Worm (Caenorhabditis elegans) whole organism, dauer: Measurements from ENCODE around the gene rpy-1.

Experiments used
- unc-62 ChIP-seq: sonication (generic microtip); optimal IDR thresholded peaks from 2 replicates; lab custom pipeline; 2017; ENCODE audit warnings: missing biosample characterization, missing genetic modification reagents, missing genetic modification characterization

The rpy-1 gene

DNA sequence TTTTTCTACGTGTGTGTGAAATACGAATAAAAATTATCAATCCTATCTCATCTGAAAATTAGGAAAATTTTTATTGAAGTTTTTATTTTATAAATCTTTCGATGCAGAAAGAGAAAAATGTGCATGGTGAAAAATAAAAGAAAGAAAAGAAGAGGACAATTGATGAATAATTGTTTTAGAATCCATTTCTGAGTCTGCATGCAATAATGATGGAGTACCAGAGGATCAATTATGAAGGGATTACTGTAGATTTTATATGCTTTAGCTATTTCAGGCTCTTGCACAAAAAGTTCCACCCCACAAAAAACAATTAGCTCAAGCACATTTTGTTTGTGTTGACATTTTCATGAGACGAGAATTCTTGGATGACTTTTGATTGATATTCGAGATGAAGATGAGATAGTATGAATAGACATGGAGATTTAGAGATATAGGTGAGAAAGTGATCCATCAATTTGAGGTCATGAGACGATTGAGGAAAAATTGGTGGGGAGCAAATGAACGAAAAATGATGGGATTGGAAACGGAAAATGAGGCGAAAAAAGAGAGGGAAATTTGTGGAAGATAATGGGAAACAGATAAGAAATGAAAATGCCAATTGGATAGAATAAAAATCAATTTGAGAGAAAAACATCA, at the start of gene rpy-1:
Gene rpy-1 (minus strand): TSS at position 51 of the 636 bp plus-strand sequence.
- TF ChIP-seq unc-62 = no peak

DNA sequence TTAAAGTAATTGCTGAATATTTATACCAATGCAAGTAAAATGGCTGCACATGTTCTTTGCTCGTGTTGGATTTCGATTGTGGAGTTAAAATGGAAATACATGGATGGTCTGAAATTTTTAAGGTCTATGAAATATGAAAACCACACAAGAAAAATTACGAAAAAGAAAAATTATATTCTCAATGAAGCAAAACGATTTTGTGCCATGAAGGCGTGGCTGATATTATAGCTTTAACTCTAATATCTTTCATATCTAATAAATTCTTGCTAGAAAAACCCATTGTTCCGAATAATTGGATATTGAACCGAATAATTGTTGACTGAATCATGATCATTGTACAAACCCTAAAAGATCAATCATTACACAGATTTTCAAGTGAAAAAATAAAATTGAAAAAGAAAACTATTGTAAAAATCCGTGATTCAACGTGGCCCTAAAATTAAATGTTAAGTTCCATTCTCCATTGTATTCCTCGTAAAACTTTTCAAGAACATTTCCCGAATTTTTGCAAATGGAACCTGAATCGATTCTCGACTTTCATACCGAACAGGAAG, 49.3 kb upstream of the rpy-1 start, which contains the start of the genes srx-95 and fis-1:
Gene srx-95 (minus strand): TSS at position 101 of the 554 bp plus-strand sequence.
Gene fis-1 (plus strand): TSS at position 504 of the 554 bp plus-strand sequence.
- no peak for TF ChIP-seq unc-62

DNA sequence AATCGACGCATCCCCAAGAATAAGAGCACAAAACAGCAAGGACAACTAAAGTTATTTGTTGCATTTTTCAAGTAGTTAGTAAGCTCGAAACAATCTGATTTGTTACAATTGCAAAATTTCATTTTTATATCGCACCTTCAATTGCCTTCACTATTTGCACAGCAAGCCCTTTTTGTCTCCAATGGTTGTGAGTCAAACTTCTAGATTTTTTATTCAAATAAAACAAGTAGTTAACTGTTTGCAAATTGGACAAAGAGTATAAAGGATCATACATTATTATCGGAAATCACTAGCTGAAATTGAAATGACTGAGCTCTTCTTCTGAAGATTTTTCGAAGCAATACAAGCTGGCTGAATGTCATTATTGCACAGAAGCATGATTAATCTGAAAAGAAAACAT, 47.4 kb upstream of the rpy-1 start, which contains the start of gene F41G3.21:
Gene F41G3.21 (minus strand): TSS at position 101 of the 400 bp plus-strand sequence.
- no peak for TF ChIP-seq unc-62

- TF ChIP-seq unc-62 = no peak
These were observed 46.6 kb upstream of the rpy-1 start, which contains the start of gene F41G3.19 for ce11 chrII:6752027-6752426. TSS of gene F41G3.19 (minus strand) at chrII:6752127.

DNA sequence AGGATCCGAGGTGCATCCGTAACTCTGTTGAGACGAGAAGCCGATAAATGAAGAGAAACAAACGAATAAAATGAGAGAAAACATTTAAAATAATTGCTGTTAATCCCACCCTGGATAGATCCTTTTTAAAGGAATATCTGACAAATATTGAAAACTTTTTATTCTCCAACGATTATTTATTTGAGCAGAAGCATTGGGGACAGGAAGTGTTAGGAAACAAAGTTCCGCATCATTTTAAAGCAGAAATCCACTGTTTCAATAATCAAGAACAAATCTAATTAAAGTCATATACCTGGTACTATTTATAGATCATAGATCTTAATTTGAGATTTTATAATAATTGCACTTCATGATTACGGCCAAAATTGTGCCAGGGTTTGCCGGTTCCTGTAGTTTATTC, 45.5 kb upstream of the rpy-1 start, which contains the start of gene F41G3.20:
Gene F41G3.20 (minus strand): TSS at position 101 of the 400 bp plus-strand sequence.
- no peak for TF ChIP-seq unc-62

DNA sequence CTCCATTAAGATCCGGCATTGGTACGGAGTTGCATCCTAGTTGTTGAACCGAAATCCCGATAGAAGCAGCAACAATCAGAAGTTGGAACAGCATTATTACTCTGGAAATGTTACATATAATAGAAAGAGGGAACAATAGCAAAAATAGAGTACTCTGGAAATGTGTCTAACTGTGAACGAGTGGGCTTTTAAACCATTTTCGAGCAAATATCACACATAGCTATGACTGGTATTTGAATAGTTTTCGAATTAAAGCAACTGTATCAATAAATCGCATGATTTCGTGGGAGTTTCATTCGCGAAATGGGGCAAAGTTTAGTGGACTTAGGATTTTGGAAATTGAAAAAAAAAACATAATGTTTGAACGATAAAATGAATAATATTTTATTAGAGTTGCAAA, 44.0 kb upstream of the rpy-1 start, which contains the start of gene F41G3.10:
Gene F41G3.10 (minus strand): TSS at position 101 of the 400 bp plus-strand sequence.
- no peak for TF ChIP-seq unc-62

DNA sequence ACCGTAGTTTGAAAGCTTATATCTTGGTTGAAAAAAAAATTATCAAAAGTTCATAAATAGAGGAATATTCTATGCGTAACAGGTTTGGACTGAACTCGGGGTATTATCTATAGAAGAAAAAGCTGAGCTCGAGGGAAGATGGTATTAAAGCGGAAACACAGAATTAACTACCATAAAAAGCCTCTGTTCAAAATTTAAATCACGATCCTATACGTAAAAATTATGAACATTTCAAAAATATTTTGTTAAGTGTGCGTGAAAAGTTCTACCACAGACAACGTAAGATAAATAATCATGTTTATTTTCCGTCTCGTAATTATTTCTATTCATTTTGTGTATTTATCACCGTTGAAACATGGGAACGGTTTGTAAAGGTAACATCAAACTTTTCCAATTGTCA, 41.0 kb upstream of the rpy-1 start, which contains the start of gene F41G3.5:
Gene F41G3.5 (plus strand): TSS at position 301 of the 400 bp plus-strand sequence.
- no peak for TF ChIP-seq unc-62

ce11 chrII:6745783-6746182, 40.3 kb upstream of the rpy-1 start, which contains the start of gene ins-14:
TSS of gene ins-14 (minus strand) at chrII:6745814.
- TF ChIP-seq unc-62 = no peak

- TF ChIP-seq unc-62 = no peak
These were observed 39.2 kb upstream of the rpy-1 start, which contains the start of gene ins-15 for ce11 chrII:6744648-6745047. TSS of gene ins-15 (minus strand) at chrII:6744748.

ce11 chrII:6742614-6743013, 37.2 kb upstream of the rpy-1 start, which contains the start of gene F41G3.6:
TSS of gene F41G3.6 (plus strand) at chrII:6742914.
- no peak for TF ChIP-seq unc-62

DNA sequence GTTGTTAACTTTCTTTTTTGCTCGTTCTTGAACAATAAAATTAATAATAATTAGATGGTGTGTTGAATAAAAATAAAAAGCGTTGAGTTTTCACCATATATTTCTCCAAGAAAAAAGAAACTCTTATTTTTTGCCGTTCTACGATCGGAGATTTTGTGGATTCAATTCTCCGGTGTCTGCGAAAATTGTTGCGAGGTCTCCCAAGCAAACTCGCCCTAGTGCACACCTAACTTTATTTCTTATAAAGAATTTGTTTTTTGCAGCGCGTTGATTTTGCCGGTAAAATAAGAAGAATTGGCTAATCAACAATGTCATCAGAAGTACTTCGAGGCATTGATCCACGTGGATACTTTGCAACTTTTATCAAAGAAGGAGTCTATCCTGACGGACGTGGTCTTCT, 36.0 kb upstream of the rpy-1 start, which contains the start of gene exos-8:
Gene exos-8 (plus strand): TSS at position 264 of the 400 bp plus-strand sequence.
- no peak for TF ChIP-seq unc-62

DNA sequence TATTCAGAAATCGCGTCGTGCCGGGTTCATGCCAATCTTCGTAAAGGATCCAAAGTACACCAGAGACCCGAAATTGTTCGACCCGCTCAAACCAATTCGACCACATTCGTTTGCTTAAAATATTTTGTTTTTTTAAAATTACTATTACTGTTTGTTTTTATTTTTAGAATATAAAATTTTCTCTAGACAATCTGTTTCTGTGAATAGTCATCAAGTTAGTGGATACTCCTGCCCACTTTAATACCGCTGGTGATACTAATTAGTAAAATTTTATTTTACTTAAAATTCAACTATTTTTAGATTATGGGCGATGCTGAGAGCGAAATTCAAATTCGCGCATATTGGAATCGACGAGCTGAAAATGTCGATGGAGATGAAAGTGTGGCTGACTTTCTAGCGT, 31.2 kb upstream of the rpy-1 start, which contains the start of gene T14B4.1:
Gene T14B4.1 (plus strand): TSS at position 301 of the 400 bp plus-strand sequence.
- TF ChIP-seq unc-62 = no peak

DNA sequence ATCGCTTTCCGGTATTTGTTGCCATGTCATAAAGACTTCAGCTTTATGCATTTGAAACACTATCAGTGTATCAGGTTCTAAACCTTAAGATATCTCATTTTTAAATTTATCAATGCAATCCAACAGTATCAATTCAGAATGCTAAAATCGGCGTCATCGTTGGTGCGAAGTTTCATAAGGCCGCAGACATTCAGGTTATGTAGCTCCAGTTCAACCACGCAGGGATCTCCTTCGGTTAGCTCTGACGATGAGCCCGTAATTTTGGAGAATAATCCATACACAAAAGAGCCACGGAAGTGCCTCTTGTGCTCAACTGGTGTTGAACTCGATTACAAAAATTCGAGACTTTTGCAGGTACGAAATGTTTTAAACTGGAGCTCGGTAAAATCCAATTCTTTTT, 30.6 kb upstream of the rpy-1 start, which contains the start of gene mrps-18.C:
Gene mrps-18.C (plus strand): TSS at position 138 of the 400 bp plus-strand sequence.
- no peak for TF ChIP-seq unc-62

- no peak for TF ChIP-seq unc-62
These were observed 29.2 kb upstream of the rpy-1 start, which contains the start of gene T14B4.3 for ce11 chrII:6734674-6735073. TSS of gene T14B4.3 (plus strand) at chrII:6734937.

- TF ChIP-seq unc-62 = no peak
These were observed 28.3 kb upstream of the rpy-1 start, which contains the start of gene T14B4.9 for ce11 chrII:6733718-6734117. TSS of gene T14B4.9 (minus strand) at chrII:6733818.

ce11 chrII:6729331-6729730, 23.9 kb upstream of the rpy-1 start, which contains the start of gene T14B4.8:
TSS of gene T14B4.8 (minus strand) at chrII:6729390.
- no peak for TF ChIP-seq unc-62

ce11 chrII:6726814-6727213, 21.4 kb upstream of the rpy-1 start:
- no peak for TF ChIP-seq unc-62
